Worm (Caenorhabditis elegans): Measurements from ENCODE around the gene Y54E2A.7.

ce11 chrII:14794935-14795454 lies 22.2 kb upstream of the Y54E2A.7 start, which contains the start of gene eif-3.B:
- TF ChIP-seq him-1 (tag; optimal IDR thresholded peaks at IDR 0.05), result peak; percentile 42
- TF ChIP-seq dao-5 (tag; optimal IDR thresholded peaks at IDR 0.05), result no peak
- TF ChIP-seq W03F9.2 (tag; optimal IDR thresholded peaks at IDR 0.05), result peak; percentile 83

Measured in whole organism, L4/young adult.